Worm (Caenorhabditis elegans) whole organism, young adult: Measurements from ENCODE around the gene moc-5.

ENCODE experiments used
- B0019.2 ChIP-seq: fragments of 200-800 bp; sonication (Bioruptor generic); conservative IDR thresholded peaks from 2 replicates; pipeline ENCODE4 v1.3.6; 2022; ENCODE audit warnings: missing genetic modification reagents, missing genetic modification characterization, missing compliant biosample characterization
- B0035.1 ChIP-seq: sonication (generic microtip); optimal IDR thresholded peaks from 2 replicates; lab custom pipeline; 2016; ENCODE audit warnings: missing genetic modification characterization, mild to moderate bottlenecking, missing compliant biosample characterization, missing genotype, missing genetic modification reagents
- F10E7.11 ChIP-seq: sonication (generic microtip); optimal IDR thresholded peaks from 2 replicates; lab custom pipeline; 2017; ENCODE audit warnings: mild to moderate bottlenecking, missing genetic modification characterization, moderate library complexity, missing compliant biosample characterization
- F33H1.4 ChIP-seq: fragments of 200-800 bp; sonication (Bioruptor generic); IDR thresholded peaks from 2 replicates; pipeline ENCODE4 v1.3.6; 2022; ENCODE audit warnings: missing genetic modification reagents, missing genetic modification characterization, missing compliant biosample characterization
- F55B11.4 ChIP-seq: sonication (generic microtip); optimal IDR thresholded peaks from 2 replicates; lab custom pipeline; 2016; ENCODE audit warnings: missing compliant biosample characterization, missing genetic modification characterization, borderline replicate concordance; ENCODE audit not compliant: insufficient read depth
- F57A8.1 ChIP-seq: fragments of 200-800 bp; sonication (Bioruptor generic); optimal IDR thresholded peaks from 2 replicates; lab custom pipeline; 2018; ENCODE audit warnings: mild to moderate bottlenecking, missing genetic modification characterization, moderate library complexity, missing compliant biosample characterization
- T07F8.4 ChIP-seq: sonication (generic microtip); optimal IDR thresholded peaks from 2 replicates; lab custom pipeline; 2016; ENCODE audit warnings: mild to moderate bottlenecking, missing genetic modification characterization, moderate library complexity, missing compliant biosample characterization
- ZK185.1 ChIP-seq: sonication (generic microtip); optimal IDR thresholded peaks from 2 replicates; lab custom pipeline; 2016; ENCODE audit warnings: mild to moderate bottlenecking, missing genetic modification characterization, missing compliant biosample characterization; ENCODE audit not compliant: poor library complexity, severe bottlenecking
- akir-1 ChIP-seq: fragments of 200-800 bp; sonication (Bioruptor generic); optimal IDR thresholded peaks from 2 replicates; lab custom pipeline; 2018; ENCODE audit warnings: mild to moderate bottlenecking, missing genetic modification characterization, moderate library complexity, missing compliant biosample characterization
- aptf-3 ChIP-seq: fragments of 200-800 bp; sonication (Bioruptor generic); IDR thresholded peaks from 2 replicates; pipeline ENCODE4 v1.3.6; 2022; ENCODE audit warnings: missing genetic modification characterization, missing compliant biosample characterization
- athp-1 ChIP-seq: sonication (generic microtip); optimal IDR thresholded peaks from 2 replicates; lab custom pipeline; 2017; ENCODE audit warnings: mild to moderate bottlenecking, missing genetic modification characterization, missing compliant biosample characterization
- attf-3 ChIP-seq: fragments of 200-800 bp; sonication (Bioruptor generic); conservative IDR thresholded peaks from 2 replicates; pipeline ENCODE4 v1.3.6; 2022; ENCODE audit warnings: missing genetic modification reagents, missing genetic modification characterization, missing compliant biosample characterization
- attf-6 ChIP-seq: fragments of 200-800 bp; sonication (Bioruptor generic); IDR thresholded peaks from 2 replicates; pipeline ENCODE4 v1.3.6; 2022; ENCODE audit warnings: missing genetic modification reagents, missing genetic modification characterization, missing compliant biosample characterization
- ccch-3 ChIP-seq: fragments of 200-800 bp; sonication (Bioruptor generic); optimal IDR thresholded peaks from 2 replicates; lab custom pipeline; 2018; ENCODE audit warnings: mild to moderate bottlenecking, missing genetic modification characterization, missing compliant biosample characterization
- cebp-1 ChIP-seq, 2 experiments: fragments of 200-800 bp in 1 of 2; sonication (Bioruptor generic) in 1 of 2; sonication (generic microtip) in 1 of 2; IDR thresholded peaks in 1 of 2; optimal IDR thresholded peaks in 1 of 2; 2 replicates each; pipeline versions ENCODE4 v1.3.6 to Lab custom; 2017 to 2022; ENCODE audit warnings: missing compliant biosample characterization in 2 of 2, missing genetic modification characterization in 2 of 2, mild to moderate bottlenecking in 1 of 2, missing genetic modification reagents in 1 of 2, moderate library complexity in 1 of 2
- ceh-40 ChIP-seq: fragments of 200-800 bp; sonication (Bioruptor generic); IDR thresholded peaks from 2 replicates; pipeline ENCODE4 v1.3.6; 2022; ENCODE audit warnings: missing genetic modification characterization, missing compliant biosample characterization
- ceh-79 ChIP-seq: sonication (generic microtip); optimal IDR thresholded peaks from 2 replicates; lab custom pipeline; 2017; ENCODE audit warnings: mild to moderate bottlenecking, missing genetic modification characterization, missing compliant biosample characterization
- dox-1 ChIP-seq: fragments of 200-800 bp; sonication (Bioruptor generic); IDR thresholded peaks from 2 replicates; pipeline ENCODE4 v1.3.6; 2022; ENCODE audit warnings: missing genetic modification reagents, missing genetic modification characterization, missing compliant biosample characterization
- egl-18 ChIP-seq: fragments of 200-800 bp; sonication (Bioruptor generic); IDR thresholded peaks from 2 replicates; pipeline ENCODE4 v1.3.6; 2022; ENCODE audit warnings: missing genetic modification reagents, missing genetic modification characterization, missing compliant biosample characterization
- him-1 ChIP-seq: sonication (generic microtip); optimal IDR thresholded peaks from 2 replicates; lab custom pipeline; 2016; ENCODE audit warnings: missing genotype, missing genetic modification reagents, missing genetic modification characterization, missing compliant biosample characterization
- hrde-1 ChIP-seq: sonication (generic microtip); optimal IDR thresholded peaks from 2 replicates; lab custom pipeline; 2016; ENCODE audit warnings: missing genetic modification characterization, mild to moderate bottlenecking, missing compliant biosample characterization, moderate library complexity, missing genotype, missing genetic modification reagents, borderline replicate concordance
- let-526 ChIP-seq: fragments of 200-800 bp; sonication (Bioruptor generic); IDR thresholded peaks from 2 replicates; pipeline ENCODE4 v1.3.6; 2022; ENCODE audit warnings: missing genetic modification reagents, missing genetic modification characterization, missing compliant biosample characterization
- let-607 ChIP-seq, 2 experiments: fragments of 200-800 bp in 1 of 2; sonication (Bioruptor generic) in 1 of 2; sonication (generic microtip) in 1 of 2; optimal IDR thresholded peaks; 2 replicates each; lab custom pipeline; 2016 to 2018; ENCODE audit warnings: mild to moderate bottlenecking in 2 of 2, missing compliant biosample characterization in 2 of 2, missing genetic modification characterization in 2 of 2, moderate library complexity in 2 of 2, missing genotype in 1 of 2
- lin-35 ChIP-seq, 3 experiments: fragments of 150-350 bp in 2 of 3; sonication (generic microtip) in 1 of 3; optimal IDR thresholded peaks; 2 replicates each; lab custom pipeline; 2014 to 2018; ENCODE audit warnings: missing biosample characterization in 3 of 3, missing genetic modification characterization in 3 of 3, missing genetic modification reagents in 3 of 3
- lin-54 ChIP-seq: fragments of 200-800 bp; sonication (Bioruptor generic); optimal IDR thresholded peaks from 2 replicates; lab custom pipeline; 2018; ENCODE audit warnings: mild to moderate bottlenecking, missing genetic modification characterization, missing compliant biosample characterization
- lir-1 ChIP-seq: fragments of 200-800 bp; sonication (Bioruptor generic); conservative IDR thresholded peaks from 2 replicates; pipeline ENCODE4 v1.3.6; 2022; ENCODE audit warnings: missing genetic modification reagents, missing genetic modification characterization, missing compliant biosample characterization
- madf-3 ChIP-seq: fragments of 200-800 bp; sonication (Bioruptor generic); IDR thresholded peaks from 2 replicates; pipeline ENCODE4 v1.3.6; 2022; ENCODE audit warnings: missing genetic modification reagents, missing genetic modification characterization, missing compliant biosample characterization
- mcd-1 ChIP-seq: fragments of 200-800 bp; sonication (Bioruptor generic); IDR thresholded peaks from 2 replicates; pipeline ENCODE4 v1.3.6; 2022; ENCODE audit warnings: missing genetic modification reagents, missing genetic modification characterization, missing compliant biosample characterization
- pha-4 ChIP-seq: fragments of 150-350 bp; sonication (generic microtip); optimal IDR thresholded peaks from 2 replicates; lab custom pipeline; 2014; ENCODE audit warnings: missing biosample characterization, missing genetic modification reagents, missing genetic modification characterization
- snpc-1.3 ChIP-seq: sonication (generic microtip); optimal IDR thresholded peaks from 2 replicates; lab custom pipeline; 2017; ENCODE audit warnings: missing genetic modification characterization, mild to moderate bottlenecking, missing compliant biosample characterization, antibody characterized with exemption, moderate library complexity, missing genotype, missing genetic modification reagents; ENCODE audit not compliant: insufficient read depth
- ztf-18 ChIP-seq: sonication (generic microtip); optimal IDR thresholded peaks from 2 replicates; lab custom pipeline; 2016; ENCODE audit warnings: missing genotype, mild to moderate bottlenecking, missing genetic modification characterization, missing compliant biosample characterization
- ztf-22 ChIP-seq: fragments of 200-800 bp; sonication (Bioruptor generic); optimal IDR thresholded peaks from 2 replicates; lab custom pipeline; 2018; ENCODE audit warnings: mild to moderate bottlenecking, missing genetic modification characterization, moderate library complexity, missing compliant biosample characterization
- ztf-25 ChIP-seq: fragments of 200-800 bp; sonication (Bioruptor generic); IDR thresholded peaks from 2 replicates; pipeline ENCODE4 v1.3.6; 2022; ENCODE audit warnings: missing genetic modification reagents, missing genetic modification characterization, missing compliant biosample characterization
- ztf-3 ChIP-seq: fragments of 200-800 bp; sonication (Bioruptor generic); optimal IDR thresholded peaks from 2 replicates; lab custom pipeline; 2018; ENCODE audit warnings: mild to moderate bottlenecking, missing genetic modification characterization, missing compliant biosample characterization
- ztf-6 ChIP-seq: fragments of 200-800 bp; sonication (Bioruptor generic); IDR thresholded peaks from 2 replicates; pipeline ENCODE4 v1.3.6; 2022; ENCODE audit warnings: missing genetic modification reagents, missing genetic modification characterization, missing compliant biosample characterization

Gene moc-5

DNA sequence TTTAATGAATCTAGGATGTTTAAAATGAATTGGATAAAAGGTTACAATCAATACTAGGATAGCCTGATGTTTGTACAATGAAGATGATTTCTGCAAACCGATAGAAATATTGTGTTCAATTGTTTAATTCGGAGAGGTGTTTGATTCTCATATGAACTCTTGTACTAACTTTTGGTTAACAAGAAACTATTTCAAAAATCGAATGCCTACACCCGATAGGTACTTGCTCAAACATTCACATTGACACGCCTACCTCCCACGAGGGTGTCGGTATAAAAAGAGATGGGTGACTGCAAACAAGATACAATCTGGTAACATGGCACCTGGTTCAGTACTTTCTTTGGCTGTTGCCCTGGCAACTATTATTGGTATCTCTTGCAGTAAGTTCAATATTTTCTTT lies 21.9 kb upstream of the moc-5 start, which contains the start of gene gpx-3:
TSS of gene gpx-3 (plus strand) at position 301 of the 400 bp plus-strand sequence.
- TF ChIP-seq T07F8.4 (no peak), madf-3 (no peak), ztf-22 (GFP tag; lab: Kevin White, UChicago) (no peak), pha-4 (tag; lab: Kevin White, UChicago) (no peak), lir-1 (GFP tag; lab: Robert Waterston, UW) (no peak), B0019.2 (GFP tag; lab: Robert Waterston, UW) (no peak), aptf-3 (GFP tag; lab: Robert Waterston, UW) (no peak), egl-18 (no peak), let-607 (tag; optimal IDR thresholded peaks at IDR 0.05; lab: Kevin White, UChicago) (no peak), F10E7.11 (tag; lab: Kevin White, UChicago) (no peak), akir-1 (GFP tag; lab: Kevin White, UChicago) (no peak), lin-54 (GFP tag; lab: Kevin White, UChicago) (no peak), let-526 (GFP tag; lab: Robert Waterston, UW) (no peak), hrde-1 (tag; lab: Kevin White, UChicago) (no peak), B0035.1 (tag; lab: Kevin White, UChicago) (no peak), dox-1 (GFP tag; lab: Robert Waterston, UW) (no peak), cebp-1 (GFP tag; IDR thresholded peaks at IDR 0.05; lab: Robert Waterston, UW) (no peak), cebp-1 (tag; optimal IDR thresholded peaks at IDR 0.05; lab: Kevin White, UChicago) (no peak), ztf-6 (no peak), attf-3 (GFP tag; lab: Robert Waterston, UW) (no peak), ccch-3 (GFP tag; lab: Kevin White, UChicago) (no peak)

DNA sequence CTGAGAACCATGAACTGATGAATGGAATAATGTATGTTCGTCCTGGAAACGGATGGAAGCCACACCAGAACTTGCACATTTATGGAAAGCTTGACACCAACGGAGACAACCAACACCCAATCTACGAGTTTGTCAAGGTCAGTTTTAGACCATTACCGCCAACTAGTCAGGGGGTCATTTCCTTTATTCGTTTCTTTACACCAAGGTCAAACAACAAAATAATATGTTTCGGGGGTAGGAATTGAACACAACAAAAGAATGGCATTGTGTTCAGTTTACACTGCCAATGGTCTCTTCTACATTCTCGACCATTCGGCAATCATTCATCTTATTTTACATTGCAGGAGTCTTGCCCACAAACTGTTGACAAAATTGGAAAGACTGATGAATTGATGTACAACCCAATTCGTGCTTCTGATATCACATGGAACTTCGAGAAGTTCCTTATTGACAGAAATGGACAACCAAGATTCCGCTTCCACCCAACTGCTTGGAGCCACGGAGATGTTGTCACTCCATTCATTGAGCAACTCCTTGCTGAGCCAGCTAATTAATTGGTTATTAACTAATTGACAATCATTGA lies 19.9 kb upstream of the moc-5 start:
- TF ChIP-seq lin-35 (GFP tag; optimal IDR thresholded peaks at IDR 0.05; lab: Kevin White, UChicago) (no peak), athp-1 (tag; lab: Kevin White, UChicago) (no peak), ztf-22 (GFP tag; lab: Kevin White, UChicago) (no peak), F55B11.4 (tag; lab: Kevin White, UChicago) (no peak), mcd-1 (no peak), F33H1.4 (no peak), ceh-79 (tag; lab: Kevin White, UChicago) (no peak), F57A8.1 (GFP tag; lab: Kevin White, UChicago) (no peak), pha-4 (tag; lab: Kevin White, UChicago) (no peak), ZK185.1 (tag; lab: Kevin White, UChicago) (no peak), attf-6 (no peak), him-1 (tag; lab: Kevin White, UChicago) (no peak), snpc-1.3 (no peak), lir-1 (GFP tag; lab: Robert Waterston, UW) (no peak), ztf-3 (GFP tag; lab: Kevin White, UChicago) (no peak), ztf-25 (GFP tag; lab: Robert Waterston, UW) (no peak), ceh-40 (GFP tag; lab: Robert Waterston, UW) (no peak), ztf-18 (tag; lab: Kevin White, UChicago) (no peak)
